Worm (Caenorhabditis elegans): ENCODE measurements around the gene irld-49.
A peak's percentile ranks its signal among the peaks of the same experiment; 100 is the strongest.

The irld-49 gene

DNA sequence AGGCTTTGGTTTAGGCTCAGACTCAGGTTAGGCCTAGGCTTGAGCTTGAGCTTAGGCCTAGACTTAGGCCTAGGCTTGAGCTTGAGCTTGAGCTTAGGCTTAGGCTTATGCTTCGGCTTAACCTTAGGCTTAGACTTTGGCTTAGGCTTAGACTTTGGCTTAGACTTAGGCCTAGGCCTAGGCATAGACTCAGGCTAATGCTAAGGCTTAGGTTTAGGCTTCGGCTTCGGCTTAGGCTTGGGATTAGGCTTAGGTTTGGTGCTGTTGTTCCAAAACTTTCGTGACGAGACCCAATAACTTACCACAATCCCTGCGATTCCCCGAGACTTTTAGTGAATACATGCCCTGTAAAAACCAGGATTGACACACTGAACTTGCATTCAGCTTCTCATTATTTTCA is 4.3 kb upstream of the irld-49 start:
- TF ChIP-seq Y56A3A.18 (GFP tag; IDR thresholded peaks at IDR 0.05) (no peak), dpl-1 (GFP tag; optimal IDR thresholded peaks at IDR 0.05) (no peak), lin-26 (GFP tag; IDR thresholded peaks at IDR 0.05) (0 out of 2 replicates have a peak, but pooled peaks have one; percentile 51), madf-6 (GFP tag; IDR thresholded peaks at IDR 0.05) (no peak)

- no peak for TF ChIP-seq ztf-18 (tag; optimal IDR thresholded peaks at IDR 0.05)
- TF ChIP-seq rcor-1 (GFP tag; IDR thresholded peaks at IDR 0.05) = no peak
Measured at ce11 chrII:2940747-2941146, 3.2 kb upstream of the irld-49 start, which contains the start of gene irld-66. TSS of gene irld-66 (minus strand) at chrII:2940847.

ce11 chrII:2946438-2946837 is 2.5 kb downstream of the irld-49 start, which contains the start of gene srw-79:
TSS of gene srw-79 (plus strand) at chrII:2946738.
- TF ChIP-seq nhr-120 (GFP tag; IDR thresholded peaks at IDR 0.05) (no peak), T26A5.8 (tag; optimal IDR thresholded peaks at IDR 0.05) (no peak), lag-1 (GFP tag; IDR thresholded peaks at IDR 0.05) (no peak), lin-54 (GFP tag; optimal IDR thresholded peaks at IDR 0.05) (no peak), aptf-2 (GFP tag; conservative IDR thresholded peaks at IDR 0.05) (no peak), ztf-6 (GFP tag; IDR thresholded peaks at IDR 0.05) (no peak), ztf-18 (tag; optimal IDR thresholded peaks at IDR 0.05) (no peak), pha-4 (tag; optimal IDR thresholded peaks at IDR 0.05) (no peak), ceh-27 (GFP tag; optimal IDR thresholded peaks at IDR 0.05) (no peak), egl-18 (GFP tag; IDR thresholded peaks at IDR 0.05) (no peak), ceh-58 (GFP tag; IDR thresholded peaks at IDR 0.05) (no peak), hrde-1 (tag; optimal IDR thresholded peaks at IDR 0.05; ENCODE audit: borderline replicate concordance) (no peak), rcor-1 (GFP tag; IDR thresholded peaks at IDR 0.05) (no peak), snpc-1.1 (tag; optimal IDR thresholded peaks at IDR 0.05; ENCODE audit: insufficient read depth) (no peak)

- TF ChIP-seq hrde-1 (tag; optimal IDR thresholded peaks at IDR 0.05; ENCODE audit: borderline replicate concordance) = no peak
- 0 out of 2 replicates have a peak, but pooled peaks have one; percentile 27 for TF ChIP-seq hmg-1.2 (GFP tag; IDR thresholded peaks at IDR 0.05)
- no peak for TF ChIP-seq lin-54 (GFP tag; optimal IDR thresholded peaks at IDR 0.05)
- TF ChIP-seq Y67H2A.10 (GFP tag; conservative IDR thresholded peaks at IDR 0.05) = no peak
Measured at ce11 chrII:2948614-2949013, 4.6 kb downstream of the irld-49 start.

DNA sequence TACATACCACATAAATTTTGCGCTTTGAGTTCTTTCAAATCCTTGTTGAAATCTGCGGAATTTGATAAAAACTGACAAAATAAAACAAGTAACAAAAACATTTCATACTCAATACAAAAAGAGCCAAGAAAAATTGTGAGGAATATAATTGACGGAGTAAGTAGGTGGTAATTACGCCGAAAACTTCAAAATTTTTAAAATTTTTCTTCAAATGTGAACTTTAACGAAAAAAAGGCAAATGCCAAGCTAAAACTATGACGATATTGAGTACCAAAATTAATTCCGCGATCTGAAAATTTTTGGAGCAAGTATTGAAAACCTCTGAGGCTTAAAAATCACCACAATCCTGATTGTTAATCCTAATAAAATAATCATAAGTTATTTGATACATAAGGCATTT is 8.7 kb downstream of the irld-49 start, which contains the start of gene irld-51:
TSS of gene irld-51 (minus strand) at position 101 of the 400 bp plus-strand sequence.
- no peak for TF ChIP-seq nfyb-1 (GFP tag; IDR thresholded peaks at IDR 0.05)
- no peak for TF ChIP-seq rpc-1 (optimal IDR thresholded peaks at IDR 0.05)
- peak; percentile 21 for TF ChIP-seq rpc-1 (tag; optimal IDR thresholded peaks at IDR 0.05)

DNA sequence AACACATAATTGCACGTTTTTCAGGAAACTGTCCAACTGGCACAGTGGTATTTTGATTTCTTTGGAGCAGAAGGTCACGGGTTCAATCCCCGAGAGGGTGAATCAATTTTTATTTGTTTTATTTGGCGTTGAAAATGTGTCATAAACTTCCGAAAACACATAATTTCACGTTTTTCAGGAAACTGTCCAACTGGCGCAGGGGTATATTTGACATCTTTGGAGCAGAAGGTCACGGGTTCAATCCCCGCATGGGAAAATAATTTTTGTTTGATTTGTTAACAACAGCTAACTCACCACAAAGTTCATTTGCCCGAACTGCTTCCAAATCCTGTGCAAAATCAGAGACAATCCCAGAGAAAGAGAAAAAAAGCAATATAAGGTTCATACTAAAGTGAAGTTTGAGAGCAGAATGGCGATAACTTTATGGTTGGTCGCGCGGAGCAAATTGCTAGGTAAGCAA is 11.7 kb downstream of the irld-49 start, which contains the start of gene irld-48:
TSS of gene irld-48 (plus strand) at position 410 of the 460 bp plus-strand sequence.
- TF ChIP-seq madf-8 (GFP tag; conservative IDR thresholded peaks at IDR 0.05) (no peak), ztf-25 (GFP tag; IDR thresholded peaks at IDR 0.05) (no peak), lin-26 (GFP tag; IDR thresholded peaks at IDR 0.05) (0 out of 2 replicates have a peak, but pooled peaks have one; percentile 22), nhr-80 (tag; optimal IDR thresholded peaks at IDR 0.05) (no peak), hlh-12 (tag; optimal IDR thresholded peaks at IDR 0.05) (no peak), aptf-3 (GFP tag; IDR thresholded peaks at IDR 0.05) (no peak), snpc-1.1 (tag; optimal IDR thresholded peaks at IDR 0.05; ENCODE audit: insufficient read depth) (no peak), D2030.7 (GFP tag; IDR thresholded peaks at IDR 0.05) (no peak), tbp1 (GFP tag; optimal IDR thresholded peaks at IDR 0.05) (peak; percentile 70), lag-1 (GFP tag; IDR thresholded peaks at IDR 0.05) (no peak), madf-3 (GFP tag; IDR thresholded peaks at IDR 0.05) (no peak), B0261.1 (tag; optimal IDR thresholded peaks at IDR 0.05) (peak; percentile 34), rpc-1 (optimal IDR thresholded peaks at IDR 0.05) (no peak), rpc-1 (tag; optimal IDR thresholded peaks at IDR 0.05) (peak; percentile 62)
